Worm (Caenorhabditis elegans): ENCODE results near the gene ttr-7.
A peak's percentile ranks its signal among the peaks of the same experiment; 100 is the strongest.

The ttr-7 gene

DNA sequence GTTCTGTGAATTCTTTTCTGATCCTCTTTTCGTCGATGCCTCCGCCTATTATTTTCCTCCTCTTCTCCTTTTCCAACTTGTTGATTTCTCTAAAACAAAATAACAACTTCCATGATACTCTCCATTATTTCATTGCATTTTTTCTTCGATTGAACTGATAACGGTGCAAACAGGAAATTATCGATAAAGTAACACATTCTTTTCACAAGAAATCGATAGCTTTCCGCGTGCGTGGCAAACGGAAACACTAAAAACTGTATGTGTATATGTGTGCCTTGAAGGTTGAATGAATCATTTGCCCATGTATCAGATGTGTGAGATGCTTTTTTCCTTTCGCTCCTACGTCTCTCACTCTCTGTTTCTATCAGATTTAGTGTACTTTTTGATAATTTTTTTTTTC, 45.8 kb downstream of the ttr-7 start:
- no peak for TF ChIP-seq D2030.7 (GFP tag; IDR thresholded peaks at IDR 0.05)
- TF ChIP-seq nhr-80 (tag; optimal IDR thresholded peaks at IDR 0.05): peak; percentile 63
- TF ChIP-seq egl-18 (GFP tag; IDR thresholded peaks at IDR 0.05): no peak
- TF ChIP-seq lin-54 (GFP tag; optimal IDR thresholded peaks at IDR 0.05): no peak

DNA sequence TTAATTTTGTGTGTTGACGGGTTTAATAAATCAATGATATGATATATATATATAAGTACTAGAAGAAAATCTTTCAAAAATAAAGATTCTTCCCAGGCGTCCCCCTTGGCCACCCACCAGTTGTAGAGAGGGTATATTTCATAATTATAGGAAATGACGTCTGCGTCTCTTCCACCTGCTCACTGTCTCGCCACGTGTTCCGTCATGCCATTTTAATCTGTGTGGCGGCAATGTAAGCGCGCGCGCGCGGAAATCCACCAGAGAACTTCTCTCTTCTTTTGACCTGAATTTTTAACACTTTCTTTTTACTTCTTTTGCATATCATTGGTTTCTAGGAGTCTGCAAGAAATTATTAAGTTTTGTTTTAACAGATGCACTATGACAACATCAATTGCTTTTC, 48.6 kb downstream of the ttr-7 start:
- peak; percentile 47 for TF ChIP-seq xnd-1 (tag; optimal IDR thresholded peaks at IDR 0.05)
- TF ChIP-seq dox-1 (GFP tag; IDR thresholded peaks at IDR 0.05): 0 out of 2 replicates have a peak, but pooled peaks have one; percentile 21
- TF ChIP-seq madf-3 (GFP tag; IDR thresholded peaks at IDR 0.05): 0 out of 2 replicates have a peak, but pooled peaks have one; percentile 49
- no peak for TF ChIP-seq fkh-3 (tag; optimal IDR thresholded peaks at IDR 0.05)
- 0 out of 2 replicates have a peak, but pooled peaks have one; percentile 23 for TF ChIP-seq aptf-2 (GFP tag; conservative IDR thresholded peaks at IDR 0.05)
- TF ChIP-seq ceh-91 (GFP tag; IDR thresholded peaks at IDR 0.05): 0 out of 2 replicates have a peak, but pooled peaks have one; percentile 19
- 0 out of 2 replicates have a peak, but pooled peaks have one; percentile 8 for TF ChIP-seq cebp-1 (GFP tag; IDR thresholded peaks at IDR 0.05)
- peak; percentile 81 for TF ChIP-seq cebp-1 (tag; optimal IDR thresholded peaks at IDR 0.05)
- no peak for TF ChIP-seq F49E8.2 (tag; optimal IDR thresholded peaks at IDR 0.05; ENCODE audit: insufficient read depth)
- no peak for TF ChIP-seq snpc-4 (GFP tag; optimal IDR thresholded peaks at IDR 0.05)
- no peak for TF ChIP-seq snpc-4 (tag; optimal IDR thresholded peaks at IDR 0.05)
- no peak for TF ChIP-seq atf-7 (tag; optimal IDR thresholded peaks at IDR 0.05)
- peak; percentile 89 for TF ChIP-seq madf-6 (GFP tag; IDR thresholded peaks at IDR 0.05)
- TF ChIP-seq ztf-26 (tag; optimal IDR thresholded peaks at IDR 0.05): no peak
- no peak for TF ChIP-seq F37B4.10 (GFP tag; IDR thresholded peaks at IDR 0.05)
- no peak for TF ChIP-seq gei-17 (GFP tag; optimal IDR thresholded peaks at IDR 0.05)
- TF ChIP-seq mcd-1 (GFP tag; IDR thresholded peaks at IDR 0.05): peak; percentile 30; the same call in 1 of the 2 replicates
- no peak for TF ChIP-seq cebp-2 (GFP tag; IDR thresholded peaks at IDR 0.05)
- TF ChIP-seq ceh-40 (GFP tag; IDR thresholded peaks at IDR 0.05): no peak
- no peak for TF ChIP-seq snpc-1.1 (tag; optimal IDR thresholded peaks at IDR 0.05; ENCODE audit: insufficient read depth)
- TF ChIP-seq F33H1.4 (GFP tag; IDR thresholded peaks at IDR 0.05): 0 out of 2 replicates have a peak, but pooled peaks have one; percentile 12
- TF ChIP-seq him-1 (tag; optimal IDR thresholded peaks at IDR 0.05): no peak
- peak; percentile 78 for TF ChIP-seq efl-1 (GFP tag; optimal IDR thresholded peaks at IDR 0.05)
- TF ChIP-seq madf-10 (tag; optimal IDR thresholded peaks at IDR 0.05): no peak
- no peak for TF ChIP-seq Y79H2A.3 (GFP tag; conservative IDR thresholded peaks at IDR 0.05)
- TF ChIP-seq madf-8 (GFP tag; conservative IDR thresholded peaks at IDR 0.05): peak; percentile 53
- TF ChIP-seq ceh-79 (tag; optimal IDR thresholded peaks at IDR 0.05): no peak
- no peak for TF ChIP-seq F23B12.7 (tag; optimal IDR thresholded peaks at IDR 0.05; ENCODE audit: insufficient read depth)
- no peak for TF ChIP-seq Y56A3A.18 (GFP tag; IDR thresholded peaks at IDR 0.05)
- no peak for TF ChIP-seq K11D2.4 (GFP tag; IDR thresholded peaks at IDR 0.05)
- no peak for TF ChIP-seq hlh-12 (tag; optimal IDR thresholded peaks at IDR 0.05)
- TF ChIP-seq attf-5 (GFP tag; optimal IDR thresholded peaks at IDR 0.05): no peak
- peak; percentile 89 for TF ChIP-seq hmg-1.2 (GFP tag; IDR thresholded peaks at IDR 0.05)

All from whole organism, young adult.